Fruit fly (Drosophila melanogaster) S2 (cell line): ENCODE results near the gene M1BP.

Source experiments
- CG8478 ChIP-seq: fragments of >200 bp; optimal IDR thresholded peaks from 2 replicates; lab custom pipeline; 2018
- CTCF ChIP-seq, 2 experiments: fragments of >200 bp; optimal IDR thresholded peaks; 2 replicates each; lab custom pipeline; 2018

DNA sequence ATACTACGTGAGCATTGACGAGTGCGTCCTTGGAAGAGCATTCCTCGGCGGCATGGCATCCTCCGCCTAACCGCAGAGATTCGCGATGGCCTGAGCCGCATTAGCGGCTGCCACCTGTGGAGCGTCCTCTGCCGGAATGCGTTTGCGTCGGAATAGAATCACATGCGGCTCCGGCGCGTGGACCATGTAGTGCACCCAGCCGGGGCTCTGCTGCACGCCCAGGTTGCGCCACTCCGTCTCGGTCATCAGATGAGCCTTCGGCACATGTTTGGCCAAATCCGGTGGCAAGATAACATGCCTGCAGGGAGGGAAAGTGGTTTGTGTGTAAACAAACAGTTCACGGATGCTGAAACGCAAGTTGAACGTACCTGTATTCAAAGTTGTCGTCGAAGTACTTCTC lies 16.1 kb downstream of the M1BP start:
- TF ChIP-seq CTCF (optimal IDR thresholded peaks at IDR 0.05; lab: Kevin White, UChicago) (peak in 1 of 2 experiments; percentile 22), CG8478 (lab: Kevin White, UChicago) (no peak)
